Worm (Caenorhabditis elegans): ENCODE measurements around the gene rpc-11.

The rpc-11 gene

DNA sequence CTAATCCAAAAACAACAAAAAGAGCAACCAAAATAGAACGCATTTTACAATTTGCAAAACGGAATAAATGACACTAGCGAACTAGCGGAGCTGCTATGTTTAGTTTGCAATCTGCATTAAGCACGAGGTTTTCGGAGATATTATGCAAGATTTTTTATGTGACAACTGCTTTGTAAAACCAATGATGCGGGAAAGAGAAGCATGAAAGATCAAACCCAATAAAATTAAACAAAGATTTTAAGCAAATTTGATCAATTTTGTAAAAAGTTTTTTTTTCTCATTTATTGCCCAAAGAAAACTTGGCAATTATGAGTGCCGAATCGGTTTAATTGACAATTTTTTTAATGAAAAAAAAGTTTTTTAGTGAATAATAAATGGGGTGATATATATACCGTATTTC is 15.1 kb upstream of the rpc-11 start, which contains the start of gene Y77E11A.8:
Y77E11A.8 (minus strand) TSS at position 101 of the 400 bp plus-strand sequence.
- no peak for TF ChIP-seq unc-62 (GFP tag; optimal IDR thresholded peaks at IDR 0.05)

DNA sequence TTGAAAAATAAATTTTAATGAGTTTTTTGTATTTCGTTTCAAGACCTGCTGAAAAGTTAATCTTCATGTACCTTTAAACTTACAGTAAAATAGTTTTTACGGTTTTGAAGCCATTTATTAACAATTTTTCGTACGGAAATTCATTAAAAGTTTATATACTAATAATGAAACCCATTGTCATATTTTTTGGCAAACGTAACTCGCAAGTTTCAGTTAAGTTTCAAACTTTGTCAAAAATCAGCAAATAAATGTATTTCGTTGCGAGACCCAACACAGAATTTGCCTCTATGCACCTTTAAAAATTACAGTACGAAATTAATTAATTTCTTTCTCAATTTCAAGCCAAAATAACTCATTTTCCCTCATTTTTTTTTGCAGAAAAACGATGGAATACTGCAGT is 10.8 kb upstream of the rpc-11 start, which contains the start of gene jtr-1:
jtr-1 (plus strand) TSS at position 327 of the 400 bp plus-strand sequence.
- no peak for TF ChIP-seq unc-62 (GFP tag; optimal IDR thresholded peaks at IDR 0.05)

DNA sequence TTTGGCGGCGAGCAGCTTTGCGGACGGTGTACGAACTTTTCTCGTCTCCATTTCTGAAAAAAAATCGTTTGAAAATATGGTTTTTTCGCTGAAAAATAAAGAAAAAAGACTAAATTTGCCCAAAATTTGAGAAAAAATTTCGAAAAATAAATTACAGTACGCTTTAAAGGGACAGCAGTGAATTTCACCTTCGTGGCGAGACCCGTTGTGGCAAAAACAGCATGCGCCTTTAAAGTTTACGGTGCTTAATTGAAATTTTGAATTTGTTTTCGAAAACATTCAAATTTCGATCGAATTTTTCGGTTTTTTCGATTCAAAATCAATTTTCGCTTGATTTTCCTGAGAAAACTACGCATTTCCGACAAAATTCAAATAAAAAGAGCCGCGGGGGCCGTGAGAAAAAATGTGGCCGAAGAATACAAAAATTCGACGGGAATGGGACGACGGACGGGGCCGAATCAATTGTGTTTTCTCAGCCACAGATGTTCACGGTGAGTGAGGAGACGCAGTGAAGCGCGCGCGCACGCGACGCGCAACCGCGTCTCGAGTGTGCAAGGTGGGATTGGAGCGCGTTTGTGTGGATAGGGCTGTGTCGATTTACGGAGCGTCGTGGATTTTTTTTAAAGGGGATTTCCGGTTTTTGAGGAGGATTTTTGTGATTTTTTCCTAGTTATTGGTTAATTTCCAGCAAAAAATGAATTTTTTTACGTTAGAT is 10.1 kb upstream of the rpc-11 start, which contains the start of gene Y77E11A.7:
Y77E11A.7 (minus strand) TSS at position 55 of the 715 bp plus-strand sequence.
- no peak for TF ChIP-seq unc-62 (GFP tag; optimal IDR thresholded peaks at IDR 0.05)

DNA sequence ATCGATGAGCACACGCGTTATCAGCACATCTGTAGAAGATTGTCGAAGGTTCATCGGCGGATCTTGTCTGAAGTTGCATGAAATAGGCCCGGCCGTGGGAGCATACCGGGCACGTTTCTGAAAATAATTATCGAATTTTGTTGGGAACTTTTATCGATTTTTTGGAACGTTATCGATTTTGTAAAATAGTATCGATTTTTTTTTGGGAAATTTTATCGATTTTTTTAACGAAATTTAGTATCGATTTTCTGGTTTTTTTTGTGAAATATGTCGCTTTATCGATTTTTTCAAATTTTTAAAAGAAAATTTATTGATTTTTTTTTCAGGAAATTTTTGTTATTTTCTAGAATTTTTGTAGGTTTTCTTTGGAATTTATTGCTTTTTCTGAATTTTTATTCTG is 1.1 kb downstream of the rpc-11 start:
- no peak for TF ChIP-seq unc-62 (GFP tag; optimal IDR thresholded peaks at IDR 0.05)

DNA sequence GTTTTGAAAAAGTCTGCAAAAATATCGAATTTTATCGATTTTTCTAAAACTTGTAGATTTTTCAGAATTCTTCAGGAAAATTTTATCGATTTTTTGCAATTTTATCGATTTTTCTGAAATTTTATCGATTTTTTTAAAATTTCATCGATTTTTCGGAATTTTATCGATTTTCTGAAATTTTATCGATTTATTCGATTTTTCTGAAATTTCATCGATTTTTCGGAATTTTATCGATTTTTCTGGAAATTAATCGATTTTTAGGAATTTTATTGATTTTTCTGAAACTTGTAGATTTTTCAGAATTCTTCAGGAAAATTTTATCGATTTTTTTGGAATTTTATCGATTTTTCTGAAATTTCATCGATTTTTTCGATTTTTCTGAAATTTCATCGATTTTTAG is 1.7 kb downstream of the rpc-11 start:
- TF ChIP-seq unc-62 (GFP tag; optimal IDR thresholded peaks at IDR 0.05) = no peak

DNA sequence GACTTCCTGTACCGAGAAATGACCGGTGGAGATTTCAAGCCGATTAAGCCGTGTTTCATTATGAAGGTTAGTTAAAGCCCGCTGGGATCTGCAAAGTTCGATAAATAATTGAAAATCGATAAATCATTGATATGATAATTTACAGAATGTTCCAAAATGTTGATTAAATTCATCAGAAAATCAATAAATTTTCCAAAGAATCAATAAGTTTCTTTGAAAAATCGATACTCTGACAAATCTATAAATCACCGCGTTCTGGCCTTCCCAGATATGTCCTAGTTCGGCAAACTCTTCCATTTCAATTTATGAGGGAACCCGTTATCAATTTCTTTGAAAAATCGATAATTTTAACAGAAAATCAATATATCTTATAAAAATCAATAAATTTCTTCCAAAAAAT is 2.3 kb downstream of the rpc-11 start:
- no peak for TF ChIP-seq unc-62 (GFP tag; optimal IDR thresholded peaks at IDR 0.05)

DNA sequence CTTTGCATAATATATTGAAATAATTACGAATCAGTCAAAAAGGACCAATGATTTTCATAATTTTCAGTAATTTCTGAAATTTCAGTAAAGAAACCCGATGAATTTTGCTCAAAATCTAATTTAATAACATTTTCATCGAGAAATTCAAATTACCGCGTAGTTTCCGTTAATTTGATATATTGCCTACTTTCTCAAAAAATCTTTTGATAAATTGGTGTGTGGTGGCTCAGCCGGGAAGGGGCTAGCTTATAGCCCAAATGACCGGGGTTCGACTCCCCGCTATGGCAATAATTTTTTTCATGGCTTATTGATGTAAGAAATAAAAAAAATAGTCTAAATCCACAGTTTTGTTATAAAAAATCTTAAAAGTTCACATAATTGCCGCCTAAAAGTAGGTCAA is 2.8 kb downstream of the rpc-11 start:
- TF ChIP-seq unc-62 (GFP tag; optimal IDR thresholded peaks at IDR 0.05) = no peak

DNA sequence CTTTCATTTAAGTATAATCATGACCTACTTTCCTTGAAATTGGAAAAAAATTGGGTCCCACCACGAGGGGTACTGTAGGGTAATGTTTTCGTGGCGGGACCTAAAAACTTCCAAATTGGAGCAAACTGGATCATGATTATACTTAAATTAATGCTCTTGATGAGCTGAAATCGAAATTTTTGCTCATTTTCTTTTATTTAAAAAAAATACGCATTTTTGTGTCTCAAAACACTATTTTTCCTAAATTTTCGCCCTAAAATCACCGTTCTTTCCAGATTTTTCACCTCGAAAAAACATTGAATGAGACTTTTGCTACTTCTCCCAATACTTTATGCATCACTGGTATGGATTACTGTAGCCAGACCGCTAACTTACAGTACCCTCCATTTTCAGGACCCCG is 3.6 kb downstream of the rpc-11 start, which contains the start of gene spp-31:
spp-31 (plus strand) TSS at position 301 of the 400 bp plus-strand sequence.
- TF ChIP-seq unc-62 (GFP tag; optimal IDR thresholded peaks at IDR 0.05) = no peak

DNA sequence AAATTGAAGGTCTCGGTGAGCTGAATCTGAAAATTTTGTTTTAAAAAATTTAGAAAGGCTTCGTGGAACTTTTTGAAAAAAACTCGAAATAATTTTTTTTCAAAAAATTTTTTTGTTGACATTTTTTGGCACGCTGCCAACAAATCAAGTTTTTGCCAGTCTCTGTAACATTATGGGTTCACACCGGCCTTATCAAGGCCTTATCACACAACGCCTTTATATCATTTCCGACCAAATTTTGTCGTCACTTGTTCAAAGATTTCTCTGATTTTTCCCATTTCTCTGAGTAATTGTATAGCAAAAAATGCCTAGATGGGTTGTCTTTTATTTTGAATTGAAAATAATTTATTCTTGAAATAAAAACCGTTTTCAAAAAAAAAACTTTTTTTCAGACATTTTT is 4.1 kb downstream of the rpc-11 start:
- no peak for TF ChIP-seq unc-62 (GFP tag; optimal IDR thresholded peaks at IDR 0.05)

DNA sequence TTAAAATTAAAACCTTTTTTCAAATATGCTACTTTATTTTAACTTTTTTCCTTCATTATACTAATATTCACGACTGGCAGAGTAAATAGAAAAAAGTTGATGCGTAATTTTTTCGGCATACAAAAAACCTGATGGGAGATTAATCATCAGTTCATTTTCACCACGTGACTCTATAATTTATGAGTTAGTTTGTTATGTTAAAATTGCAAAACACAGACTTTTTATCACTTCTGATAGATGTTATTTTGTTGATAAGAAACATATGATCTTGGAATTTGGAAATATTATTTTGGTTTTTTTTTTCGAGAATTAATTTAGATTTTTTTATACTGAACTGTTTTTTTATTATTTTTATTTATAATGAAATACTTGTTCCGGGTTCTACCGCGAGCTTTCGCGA is 5.9 kb downstream of the rpc-11 start:
- TF ChIP-seq unc-62 (GFP tag; optimal IDR thresholded peaks at IDR 0.05) = no peak

DNA sequence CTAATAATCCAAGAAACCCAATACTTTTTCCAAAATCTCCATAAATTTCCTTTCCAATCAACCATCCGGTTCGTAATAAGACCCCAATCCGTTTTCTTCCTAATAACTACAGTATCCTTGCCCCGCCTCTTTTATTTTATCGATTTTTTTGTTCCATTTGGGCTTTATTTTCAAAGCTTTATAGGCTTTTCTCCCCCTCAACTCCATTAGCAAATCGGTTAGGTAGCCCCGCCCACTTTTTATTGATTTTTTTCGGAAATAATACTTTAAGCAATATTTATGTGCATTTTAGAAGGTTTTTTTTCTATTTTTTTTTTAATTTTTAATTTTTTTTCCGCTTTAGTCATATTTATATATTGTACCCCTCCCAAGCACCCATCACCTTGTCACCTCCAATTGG is 9.8 kb downstream of the rpc-11 start:
- no peak for TF ChIP-seq unc-62 (GFP tag; optimal IDR thresholded peaks at IDR 0.05)

DNA sequence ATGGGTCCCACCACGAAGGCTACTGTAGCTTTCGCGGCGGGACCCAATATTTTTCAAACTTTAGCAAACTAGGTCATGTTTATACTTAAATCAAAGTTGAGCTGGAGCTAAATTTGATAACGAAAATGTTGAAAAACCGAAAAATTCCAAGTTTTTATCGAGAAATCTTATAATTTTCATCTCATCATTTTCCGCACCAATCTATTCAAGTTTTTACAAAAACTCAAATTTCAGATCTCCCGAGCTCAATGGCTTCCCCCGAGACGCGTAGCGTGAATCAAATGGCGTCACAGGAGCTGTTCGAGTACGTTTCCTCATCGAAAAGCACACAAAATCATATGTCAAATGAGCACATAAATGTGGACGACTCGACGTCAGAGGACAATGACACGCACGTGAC is 11.9 kb downstream of the rpc-11 start:
- TF ChIP-seq unc-62 (GFP tag; optimal IDR thresholded peaks at IDR 0.05) = no peak

DNA sequence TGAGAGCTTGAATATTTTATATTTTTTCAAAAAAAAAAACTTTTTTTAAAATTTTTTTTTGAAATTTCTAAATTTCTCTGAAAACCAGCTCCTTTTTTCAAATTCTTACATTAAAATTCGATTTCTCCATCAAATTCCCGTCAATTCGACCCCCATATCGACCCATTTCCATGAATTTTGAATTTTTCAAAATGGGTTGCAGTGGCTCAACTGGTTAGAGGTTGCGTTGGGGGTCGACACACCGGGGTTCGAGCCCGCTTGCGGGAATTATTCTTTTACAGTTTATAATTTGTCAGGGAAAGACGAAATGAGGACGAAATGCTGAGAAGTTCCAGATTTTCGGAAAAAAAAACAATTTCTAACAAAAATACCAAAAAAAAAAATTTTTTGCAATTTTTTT is 15.8 kb downstream of the rpc-11 start:
- TF ChIP-seq unc-62 (GFP tag; optimal IDR thresholded peaks at IDR 0.05) = no peak

DNA sequence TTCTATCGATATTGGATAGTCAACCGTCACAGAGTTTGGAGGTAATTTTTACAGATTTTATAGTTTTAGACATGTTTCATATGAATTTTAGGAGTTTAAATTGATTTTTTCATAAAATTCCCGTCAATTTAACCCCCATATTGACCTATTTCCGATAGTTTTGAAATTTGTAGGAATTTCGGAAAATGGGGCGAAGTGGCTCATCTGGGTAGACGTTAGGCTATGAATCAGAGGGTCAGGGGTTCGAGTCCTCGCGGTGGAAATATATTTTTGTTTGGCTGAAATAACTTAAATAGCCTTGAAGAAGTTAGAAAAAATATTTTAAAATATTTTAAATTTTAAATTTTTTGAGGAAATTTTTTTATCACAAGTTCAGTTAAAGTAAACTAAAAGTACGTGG is 18.4 kb downstream of the rpc-11 start:
- TF ChIP-seq unc-62 (GFP tag; optimal IDR thresholded peaks at IDR 0.05) = no peak

DNA sequence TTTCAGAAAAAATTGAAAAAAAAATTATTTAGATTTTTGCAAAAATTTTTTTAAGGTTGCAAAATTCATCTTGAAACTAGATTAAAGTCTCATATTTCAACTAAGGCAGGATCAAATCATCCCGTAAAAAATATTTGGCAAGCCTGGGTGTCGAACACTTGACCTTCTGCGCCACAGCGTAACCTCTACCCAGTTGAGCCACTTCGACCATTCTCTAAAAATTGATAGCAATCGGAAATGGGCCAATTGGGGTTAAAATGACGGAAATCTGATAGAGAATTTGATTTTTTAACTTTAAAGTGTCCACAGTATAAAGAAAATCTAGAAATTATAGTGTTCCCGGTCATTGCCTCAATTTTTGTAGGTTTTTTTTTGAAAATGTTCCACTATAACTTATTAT is 19.7 kb downstream of the rpc-11 start:
- no peak for TF ChIP-seq unc-62 (GFP tag; optimal IDR thresholded peaks at IDR 0.05)

DNA sequence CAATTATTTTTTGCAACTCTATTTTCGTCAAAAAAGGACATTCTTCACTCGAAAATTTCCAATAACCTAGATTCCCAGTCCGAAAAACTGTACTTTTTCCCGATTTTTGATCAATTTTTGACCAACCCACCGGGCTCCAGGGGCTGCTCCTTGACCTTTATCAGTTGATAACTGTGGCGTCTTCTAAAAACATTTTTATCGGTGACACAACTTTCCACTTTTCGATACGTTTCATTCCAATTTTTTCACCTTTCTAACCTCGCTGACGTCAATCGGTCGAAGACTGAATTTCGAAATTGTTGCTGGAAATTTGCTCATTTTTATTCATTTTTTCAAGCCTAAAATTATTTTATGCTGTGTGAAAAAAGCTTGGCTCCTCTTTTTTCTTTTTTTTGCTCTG is 20.2 kb downstream of the rpc-11 start:
- no peak for TF ChIP-seq unc-62 (GFP tag; optimal IDR thresholded peaks at IDR 0.05)

DNA sequence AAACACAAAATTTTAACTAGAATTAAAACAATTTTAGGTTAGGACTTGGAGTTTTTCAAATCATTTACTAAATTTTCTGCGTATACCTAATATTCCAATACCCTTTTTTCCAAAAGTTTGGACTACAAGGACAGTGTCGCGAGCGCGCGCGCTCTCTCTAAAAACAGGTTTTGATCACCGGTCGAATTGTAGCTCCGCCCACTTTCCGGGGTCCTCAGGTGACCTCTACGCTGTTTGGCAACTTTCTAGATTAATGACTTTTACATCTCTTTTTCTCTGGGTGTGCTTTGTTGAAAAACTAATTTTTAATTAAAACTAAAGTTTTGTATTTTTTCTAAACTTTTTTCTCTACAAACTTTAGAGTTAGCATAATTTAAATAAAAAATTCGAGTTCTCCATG is 20.8 kb downstream of the rpc-11 start:
- TF ChIP-seq unc-62 (GFP tag; optimal IDR thresholded peaks at IDR 0.05) = no peak

DNA sequence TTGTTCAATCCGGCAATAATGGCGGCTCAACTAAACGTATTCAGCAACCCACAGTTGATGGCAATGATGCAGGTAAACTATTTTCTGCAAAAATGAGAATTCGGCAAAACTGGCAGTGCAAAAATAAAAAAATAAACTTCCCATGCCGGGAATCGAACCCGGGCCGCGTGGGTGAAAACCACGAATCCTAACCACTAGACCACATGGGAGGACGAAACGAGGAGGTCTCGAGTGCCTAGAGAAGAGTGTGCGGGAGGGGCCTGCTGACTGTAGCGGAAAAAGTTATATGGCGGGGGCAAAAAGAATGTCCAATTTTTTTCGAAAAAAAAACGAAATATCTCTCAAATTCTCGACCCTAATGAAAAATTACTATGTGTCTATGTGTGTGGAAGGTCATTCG is 21.8 kb downstream of the rpc-11 start:
- no peak for TF ChIP-seq unc-62 (GFP tag; optimal IDR thresholded peaks at IDR 0.05)
